Worm (Caenorhabditis elegans) whole organism, L2 larva: Measurements from ENCODE around the gene F13D11.3.
A peak's percentile ranks its signal among the peaks of the same experiment; 100 is the strongest.

Source experiments
- C34F6.9 ChIP-seq: fragments of 150-350 bp; optimal IDR thresholded peaks from 2 replicates; lab custom pipeline; 2014; ENCODE audit warnings: missing biosample characterization, missing genetic modification characterization
- F13H6.1 ChIP-seq: sonication (generic microtip); optimal IDR thresholded peaks from 2 replicates; lab custom pipeline; 2016; ENCODE audit warnings: missing genetic modification characterization, missing compliant biosample characterization
- R02D3.7 ChIP-seq: fragments of 150-350 bp; optimal IDR thresholded peaks from 2 replicates; lab custom pipeline; 2014; ENCODE audit warnings: missing biosample characterization, missing genetic modification characterization
- Y55F3AM.14 ChIP-seq: fragments of 200-800 bp; sonication (Bioruptor generic); optimal IDR thresholded peaks from 2 replicates; lab custom pipeline; 2018; ENCODE audit warnings: mild to moderate bottlenecking, missing genetic modification characterization, missing compliant biosample characterization
- ZK546.5 ChIP-seq: sonication (generic microtip); optimal IDR thresholded peaks from 2 replicates; lab custom pipeline; 2017; ENCODE audit warnings: missing biosample characterization, missing genetic modification characterization
- alr-1 ChIP-seq: fragments of 150-350 bp; optimal IDR thresholded peaks from 2 replicates; lab custom pipeline; 2014; ENCODE audit warnings: missing biosample characterization, missing genetic modification characterization
- aly-2 ChIP-seq: fragments of 150-350 bp; optimal IDR thresholded peaks from 2 replicates; lab custom pipeline; 2014; ENCODE audit warnings: missing biosample characterization, missing genetic modification characterization
- ama-1 ChIP-seq: fragments of 150-350 bp; optimal IDR thresholded peaks from 2 replicates; lab custom pipeline; 2018; ENCODE audit warnings: inconsistent platforms
- blmp-1 ChIP-seq: sonication (generic microtip); optimal IDR thresholded peaks from 2 replicates; lab custom pipeline; 2017; ENCODE audit warnings: missing genetic modification characterization, mild to moderate bottlenecking, missing compliant biosample characterization, antibody characterized with exemption, moderate library complexity; ENCODE audit not compliant: insufficient read depth
- ceh-16 ChIP-seq: fragments of 150-350 bp; optimal IDR thresholded peaks from 2 replicates; lab custom pipeline; 2014; ENCODE audit warnings: missing biosample characterization, missing genetic modification characterization
- ceh-82 ChIP-seq: fragments of 150-350 bp; optimal IDR thresholded peaks from 2 replicates; lab custom pipeline; 2014; ENCODE audit warnings: missing biosample characterization, missing genetic modification characterization
- crh-2 ChIP-seq: sonication (generic microtip); optimal IDR thresholded peaks from 2 replicates; lab custom pipeline; 2017; ENCODE audit warnings: missing biosample characterization, missing genetic modification characterization
- dmd-4 ChIP-seq: sonication (generic microtip); optimal IDR thresholded peaks from 2 replicates; lab custom pipeline; 2017; ENCODE audit warnings: missing biosample characterization, missing genetic modification characterization
- egl-27 ChIP-seq: sonication (generic microtip); optimal IDR thresholded peaks from 3 replicates; lab custom pipeline; 2017; ENCODE audit warnings: missing biosample characterization, missing genetic modification reagents, missing genetic modification characterization
- elt-1 ChIP-seq: fragments of 150-350 bp; optimal IDR thresholded peaks from 2 replicates; lab custom pipeline; 2014; ENCODE audit warnings: missing biosample characterization, missing genetic modification characterization
- elt-3 ChIP-seq: sonication (generic microtip); optimal IDR thresholded peaks from 2 replicates; lab custom pipeline; 2017; ENCODE audit warnings: missing biosample characterization, missing genetic modification characterization
- fos-1 ChIP-seq: fragments of 150-350 bp; optimal IDR thresholded peaks from 2 replicates; lab custom pipeline; 2014; ENCODE audit warnings: missing biosample characterization, missing genetic modification characterization
- gmeb-1 ChIP-seq: fragments of 150-350 bp; optimal IDR thresholded peaks from 2 replicates; lab custom pipeline; 2014; ENCODE audit warnings: missing biosample characterization, missing genetic modification characterization
- lin-11 ChIP-seq: fragments of 150-350 bp; sonication (generic microtip); optimal IDR thresholded peaks from 2 replicates; lab custom pipeline; 2014; ENCODE audit warnings: missing biosample characterization, missing genetic modification characterization, inconsistent platforms, mixed read lengths
- lin-13 ChIP-seq: fragments of 150-350 bp; optimal IDR thresholded peaks from 2 replicates; lab custom pipeline; 2014; ENCODE audit warnings: missing biosample characterization, missing genetic modification reagents, missing genetic modification characterization
- lin-39 ChIP-seq: fragments of 150-350 bp; optimal IDR thresholded peaks from 2 replicates; lab custom pipeline; 2014; ENCODE audit warnings: missing biosample characterization, missing genetic modification reagents, missing genetic modification characterization
- lsy-2 ChIP-seq, 2 experiments: fragments of 150-350 bp in 1 of 2; sonication (generic microtip) in 1 of 2; optimal IDR thresholded peaks; 2 replicates each; lab custom pipeline; 2014 to 2017; ENCODE audit warnings: missing biosample characterization in 2 of 2, missing genetic modification characterization in 2 of 2
- mab-5 ChIP-seq: fragments of 150-350 bp; optimal IDR thresholded peaks from 2 replicates; lab custom pipeline; 2014; ENCODE audit warnings: missing biosample characterization, missing genetic modification characterization
- mbf-1 ChIP-seq: sonication (generic microtip); optimal IDR thresholded peaks from 2 replicates; lab custom pipeline; 2017; ENCODE audit warnings: missing biosample characterization, missing genetic modification characterization
- mdl-1 ChIP-seq, 2 experiments: fragments of 150-350 bp in 1 of 2; sonication (generic microtip) in 1 of 2; optimal IDR thresholded peaks; 2 replicates each; lab custom pipeline; 2017; ENCODE audit warnings: missing biosample characterization in 2 of 2, missing genetic modification characterization in 2 of 2
- nhr-10 ChIP-seq: sonication (generic microtip); optimal IDR thresholded peaks from 2 replicates; lab custom pipeline; 2017; ENCODE audit warnings: missing biosample characterization, missing genetic modification characterization
- nhr-11 ChIP-seq: fragments of 150-350 bp; optimal IDR thresholded peaks from 2 replicates; lab custom pipeline; 2014; ENCODE audit warnings: missing biosample characterization, missing genetic modification characterization
- nhr-12 ChIP-seq: fragments of 150-350 bp; optimal IDR thresholded peaks from 2 replicates; lab custom pipeline; 2014; ENCODE audit warnings: missing biosample characterization, missing genetic modification characterization
- nhr-129 ChIP-seq: fragments of 150-350 bp; optimal IDR thresholded peaks from 2 replicates; lab custom pipeline; 2014; ENCODE audit warnings: missing biosample characterization, missing genetic modification characterization
- nhr-21 ChIP-seq: fragments of 150-350 bp; optimal IDR thresholded peaks from 2 replicates; lab custom pipeline; 2014; ENCODE audit warnings: missing biosample characterization, missing genetic modification characterization
- nhr-23 ChIP-seq: fragments of 150-350 bp; optimal IDR thresholded peaks from 2 replicates; lab custom pipeline; 2014; ENCODE audit warnings: missing biosample characterization, missing genetic modification reagents, missing genetic modification characterization
- nhr-237 ChIP-seq: fragments of 150-350 bp; optimal IDR thresholded peaks from 2 replicates; lab custom pipeline; 2014; ENCODE audit warnings: missing biosample characterization, missing genetic modification characterization
- nhr-25 ChIP-seq: fragments of 150-350 bp; sonication (generic microtip); optimal IDR thresholded peaks from 3 replicates; lab custom pipeline; 2014; ENCODE audit warnings: missing biosample characterization, missing genetic modification characterization
- nhr-6 ChIP-seq: fragments of 150-350 bp; optimal IDR thresholded peaks from 2 replicates; lab custom pipeline; 2014; ENCODE audit warnings: missing biosample characterization, missing genetic modification characterization
- nhr-77 ChIP-seq: fragments of 150-350 bp; optimal IDR thresholded peaks from 2 replicates; lab custom pipeline; 2014; ENCODE audit warnings: missing biosample characterization, missing genetic modification characterization
- peb-1 ChIP-seq: fragments of 150-350 bp; optimal IDR thresholded peaks from 2 replicates; lab custom pipeline; 2014; ENCODE audit warnings: missing biosample characterization, missing genetic modification characterization
- sem-4 ChIP-seq: fragments of 150-350 bp; optimal IDR thresholded peaks from 2 replicates; lab custom pipeline; 2014; ENCODE audit warnings: missing biosample characterization, missing genetic modification reagents, missing genetic modification characterization
- skn-1 ChIP-seq: sonication (generic microtip); optimal IDR thresholded peaks from 2 replicates; lab custom pipeline; 2017; ENCODE audit warnings: missing biosample characterization, missing genetic modification characterization
- sma-3 ChIP-seq: sonication (generic microtip); optimal IDR thresholded peaks from 2 replicates; lab custom pipeline; 2016; ENCODE audit warnings: missing genetic modification reagents, missing genetic modification characterization, missing compliant biosample characterization
- sma-9 ChIP-seq, 2 experiments: fragments of 150-350 bp in 1 of 2; sonication (generic microtip) in 1 of 2; optimal IDR thresholded peaks; 2 replicates each; lab custom pipeline; 2014 to 2016; ENCODE audit warnings: missing genetic modification characterization in 2 of 2, mild to moderate bottlenecking in 1 of 2, missing biosample characterization in 1 of 2, missing compliant biosample characterization in 1 of 2, missing genetic modification reagents in 1 of 2, moderate library complexity in 1 of 2
- snpc-4 ChIP-seq: fragments of 150-350 bp; optimal IDR thresholded peaks from 2 replicates; lab custom pipeline; 2014; ENCODE audit warnings: missing biosample characterization, missing genetic modification characterization
- unc-39 ChIP-seq: fragments of 150-350 bp; optimal IDR thresholded peaks from 2 replicates; lab custom pipeline; 2014; ENCODE audit warnings: missing biosample characterization, missing genetic modification characterization
- unc-55 ChIP-seq: fragments of 150-350 bp; sonication (generic microtip); optimal IDR thresholded peaks from 3 replicates; lab custom pipeline; 2014; ENCODE audit warnings: missing biosample characterization, missing genetic modification reagents, missing genetic modification characterization
- unc-62 ChIP-seq: fragments of 150-350 bp; optimal IDR thresholded peaks from 2 replicates; lab custom pipeline; 2014; ENCODE audit warnings: missing biosample characterization, missing genetic modification reagents, missing genetic modification characterization
- zag-1 ChIP-seq: fragments of 150-350 bp; optimal IDR thresholded peaks from 2 replicates; lab custom pipeline; 2014; ENCODE audit warnings: missing biosample characterization, missing genetic modification characterization
- ztf-1 ChIP-seq: fragments of 200-800 bp; sonication (Bioruptor generic); conservative IDR thresholded peaks from 2 replicates; pipeline ENCODE4 v1.3.6; 2022; ENCODE audit warnings: missing genetic modification characterization, missing compliant biosample characterization
- ztf-11 ChIP-seq: sonication (generic microtip); optimal IDR thresholded peaks from 2 replicates; lab custom pipeline; 2017; ENCODE audit warnings: missing biosample characterization, missing genetic modification characterization
- ztf-4 ChIP-seq: fragments of 150-350 bp; optimal IDR thresholded peaks from 2 replicates; lab custom pipeline; 2014; ENCODE audit warnings: missing biosample characterization, missing genetic modification characterization

The F13D11.3 gene

DNA sequence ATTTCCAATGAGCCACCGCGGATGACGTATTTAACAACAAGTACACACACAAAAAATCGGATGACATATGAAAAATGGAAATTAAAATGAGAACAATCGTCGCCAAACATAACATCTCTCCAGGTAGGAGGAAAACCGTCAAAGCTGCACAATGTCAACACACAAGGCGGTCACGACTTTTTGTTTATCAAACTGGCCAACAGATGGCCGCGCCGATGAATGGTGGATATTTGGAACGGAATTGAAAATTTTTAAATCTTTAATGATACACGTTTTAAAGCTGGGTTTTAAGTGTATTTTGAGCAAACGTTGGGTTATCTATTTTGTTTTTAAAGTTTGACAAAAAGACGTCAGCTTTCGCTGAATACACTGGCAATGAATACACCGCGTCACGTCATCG is 24.4 kb downstream of the F13D11.3 start:
- TF ChIP-seq ceh-82 (tag; lab: Kevin White, UChicago) (no peak), unc-39 (no peak), nhr-77 (tag; lab: Kevin White, UChicago) (no peak), nhr-12 (tag; lab: Kevin White, UChicago) (no peak), lsy-2 (tag; optimal IDR thresholded peaks at IDR 0.05; lab: Kevin White, UChicago) (no peak), F13H6.1 (tag; lab: Kevin White, UChicago) (no peak), blmp-1 (no peak), nhr-129 (tag; lab: Kevin White, UChicago) (no peak), sma-3 (no peak), nhr-21 (tag; lab: Kevin White, UChicago) (no peak), R02D3.7 (tag; lab: Kevin White, UChicago) (no peak), unc-62 (no peak), unc-55 (GFP tag; lab: Kevin White, UChicago) (no peak), ztf-1 (GFP tag; lab: Robert Waterston, UW) (no peak), nhr-11 (tag; lab: Kevin White, UChicago) (no peak), nhr-25 (tag; lab: Kevin White, UChicago) (no peak), Y55F3AM.14 (GFP tag; lab: Kevin White, UChicago) (no peak), peb-1 (tag; lab: Kevin White, UChicago) (no peak), dmd-4 (tag; lab: Kevin White, UChicago) (no peak)

DNA sequence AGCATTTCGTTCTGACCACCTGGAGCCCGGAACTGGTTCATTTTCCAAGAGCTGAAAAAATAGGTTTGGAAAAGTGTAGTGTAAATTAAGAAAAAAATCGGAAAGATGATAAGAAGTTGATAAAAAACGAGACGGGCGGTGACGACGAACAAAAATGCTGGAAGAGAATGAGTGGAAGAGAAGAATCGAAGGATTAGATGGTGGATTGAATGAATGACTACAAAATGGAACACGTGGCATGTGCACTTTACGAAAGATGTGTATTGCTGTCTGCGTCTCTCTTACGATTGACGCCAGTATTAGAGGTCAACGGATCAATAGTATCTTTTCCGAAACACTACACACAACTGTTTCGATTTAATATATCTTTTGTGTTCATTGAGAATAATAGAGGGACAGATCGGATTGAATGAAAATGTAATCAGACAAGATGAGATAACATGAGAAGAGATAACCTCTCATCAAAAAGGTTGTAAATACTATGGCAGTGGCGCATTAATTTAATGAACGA is 25.0 kb downstream of the F13D11.3 start, which contains the start of gene sft-4:
sft-4 (minus strand) TSS at position 51 of the 511 bp plus-strand sequence.
- TF ChIP-seq nhr-12 (tag; lab: Kevin White, UChicago) (no peak), nhr-23 (tag; lab: Kevin White, UChicago) (no peak), Y55F3AM.14 (GFP tag; lab: Kevin White, UChicago) (no peak), F13H6.1 (tag; lab: Kevin White, UChicago) (peak; percentile 59), nhr-77 (tag; lab: Kevin White, UChicago) (no peak), ceh-16 (tag; lab: Kevin White, UChicago) (no peak), zag-1 (tag; lab: Kevin White, UChicago) (no peak), nhr-6 (tag; lab: Kevin White, UChicago) (peak; percentile 33), lin-39 (tag; lab: Kevin White, UChicago) (no peak), egl-27 (tag; lab: Kevin White, UChicago) (no peak), nhr-237 (no peak), crh-2 (tag; lab: Kevin White, UChicago) (peak; percentile 92), aly-2 (no peak), sma-3 (peak; percentile 35), nhr-25 (tag; lab: Kevin White, UChicago) (peak; percentile 2), dmd-4 (tag; lab: Kevin White, UChicago) (no peak), lin-11 (no peak), unc-39 (no peak), mbf-1 (tag; lab: Kevin White, UChicago) (no peak), ama-1 (lab: Kevin White, UChicago) (no peak), fos-1 (tag; lab: Kevin White, UChicago) (peak; percentile 40), nhr-21 (tag; lab: Kevin White, UChicago) (peak; percentile 83), ztf-11 (tag; lab: Kevin White, UChicago) (no peak), mdl-1 (tag; optimal IDR thresholded peaks at IDR 0.05; lab: Kevin White, UChicago) (peak; percentile 11 to 21), nhr-11 (tag; lab: Kevin White, UChicago) (no peak), alr-1 (tag; lab: Kevin White, UChicago) (no peak), snpc-4 (no peak), sma-9 (GFP tag; optimal IDR thresholded peaks at IDR 0.05; lab: Kevin White, UChicago) (peak; percentile 86), sma-9 (tag; optimal IDR thresholded peaks at IDR 0.05; lab: Kevin White, UChicago) (no peak), elt-1 (tag; lab: Kevin White, UChicago) (no peak), C34F6.9 (tag; lab: Kevin White, UChicago) (peak; percentile 58), unc-55 (GFP tag; lab: Kevin White, UChicago) (no peak), lsy-2 (tag; optimal IDR thresholded peaks at IDR 0.05; lab: Kevin White, UChicago) (peak in 1 of 2 experiments; percentile 67), ceh-82 (tag; lab: Kevin White, UChicago) (no peak), ztf-4 (tag; lab: Kevin White, UChicago) (no peak), unc-62 (no peak), elt-3 (tag; lab: Kevin White, UChicago) (no peak), nhr-10 (tag; lab: Kevin White, UChicago) (no peak), nhr-129 (tag; lab: Kevin White, UChicago) (peak; percentile 75), gmeb-1 (tag; lab: Kevin White, UChicago) (peak; percentile 1), lin-13 (peak; percentile 25), blmp-1 (no peak), peb-1 (tag; lab: Kevin White, UChicago) (no peak), ztf-1 (GFP tag; lab: Robert Waterston, UW) (no peak), R02D3.7 (tag; lab: Kevin White, UChicago) (no peak), ZK546.5 (tag; lab: Kevin White, UChicago) (no peak), skn-1 (tag; lab: Kevin White, UChicago) (no peak), sem-4 (no peak), mab-5 (tag; lab: Kevin White, UChicago) (no peak)
